Worm (Caenorhabditis elegans) whole organism, L3 larva: ENCODE data around the gene nhr-189.

Experiments used
- ama-1 ChIP-seq: fragments of 150-350 bp; optimal IDR thresholded peaks from 2 replicates; lab custom pipeline; 2018
- ceh-16 ChIP-seq: sonication (generic microtip); optimal IDR thresholded peaks from 2 replicates; lab custom pipeline; 2017; ENCODE audit warnings: missing biosample characterization, missing genetic modification characterization
- mdl-1 ChIP-seq: fragments of 150-350 bp; optimal IDR thresholded peaks from 2 replicates; lab custom pipeline; 2014; ENCODE audit warnings: missing biosample characterization, missing genetic modification characterization
- pqm-1 ChIP-seq: fragments of 150-350 bp; optimal IDR thresholded peaks from 2 replicates; lab custom pipeline; 2017; ENCODE audit warnings: missing biosample characterization, missing genetic modification characterization, inconsistent platforms
- snpc-4 ChIP-seq: fragments of 150-350 bp; optimal IDR thresholded peaks from 2 replicates; lab custom pipeline; 2014; ENCODE audit warnings: missing biosample characterization, missing genetic modification characterization
- unc-62 ChIP-seq: fragments of 150-350 bp; sonication (generic microtip); optimal IDR thresholded peaks from 4 replicates; lab custom pipeline; 2014; ENCODE audit warnings: missing biosample characterization, missing genetic modification reagents, missing genetic modification characterization

- TF ChIP-seq ama-1 (lab: Kevin White, UChicago) (no peak), snpc-4 (tag; lab: Kevin White, UChicago) (no peak), pqm-1 (tag; lab: Kevin White, UChicago) (no peak), unc-62 (GFP tag; lab: Kevin White, UChicago) (no peak), ceh-16 (no peak), mdl-1 (tag; lab: Kevin White, UChicago) (no peak)
Measured at ce11 chrV:3832103-3832502, 27.9 kb downstream of the nhr-189 start.
